Fruit fly (Drosophila melanogaster): ENCODE results near the gene CG12003.

CG12003 gene

dm6 chr3L:1546349-1547116 lies 18.7 kb upstream of the CG12003 start:
- TF ChIP-seq chm (GFP tag; IDR thresholded peaks at IDR 0.05) (0 out of 2 replicates have a peak, but pooled peaks have one; percentile 8), rib (GFP tag; IDR thresholded peaks at IDR 0.05) (peak; percentile 50; the same call in 1 of the 2 replicates), pros (GFP tag; optimal IDR thresholded peaks at IDR 0.05) (peak; percentile 79), D (optimal IDR thresholded peaks at IDR 0.05) (peak; percentile 58), D (GFP tag; optimal IDR thresholded peaks at IDR 0.05) (no peak), CG1792 (GFP tag; optimal IDR thresholded peaks at IDR 0.05) (peak; percentile 12), sens-2 (GFP tag; IDR thresholded peaks at IDR 0.05) (0 out of 2 replicates have a peak, but pooled peaks have one; percentile 5), Ravus (GFP tag; IDR thresholded peaks at IDR 0.05) (no peak), row (GFP tag; IDR thresholded peaks at IDR 0.05) (0 out of 3 replicates have a peak, but pooled peaks have one; percentile 15), crol (GFP tag; IDR thresholded peaks at IDR 0.05) (peak; percentile 66; the same call in 1 of the 2 replicates), Trl (optimal IDR thresholded peaks at IDR 0.05) (peak; percentile 82 to 86), Trl (GFP tag; optimal IDR thresholded peaks at IDR 0.05) (peak; percentile 17), CG6813 (GFP tag; optimal IDR thresholded peaks at IDR 0.05) (peak; percentile 18), CG1603 (tag; optimal IDR thresholded peaks at IDR 0.05) (no peak), Xrp1 (GFP tag; IDR thresholded peaks at IDR 0.05) (no peak), Eip74EF (GFP tag; optimal IDR thresholded peaks at IDR 0.05) (no peak), CG10462 (GFP tag; optimal IDR thresholded peaks at IDR 0.05) (peak; percentile 18), sens (GFP tag) (peak; percentile 82), CG13424 (tag; optimal IDR thresholded peaks at IDR 0.05) (peak; percentile 27), CG9876 (GFP tag; optimal IDR thresholded peaks at IDR 0.05) (no peak), Med (GFP tag) (peak; percentile 75), CG10979 (tag; optimal IDR thresholded peaks at IDR 0.05) (peak; percentile 19), CG10565 (GFP tag; optimal IDR thresholded peaks at IDR 0.05) (no peak), BtbVII (GFP tag; optimal IDR thresholded peaks at IDR 0.05) (no peak), p53 (GFP tag; optimal IDR thresholded peaks at IDR 0.05) (peak; percentile 95), dm (GFP tag; optimal IDR thresholded peaks at IDR 0.05) (peak; percentile 42), her (GFP tag; optimal IDR thresholded peaks at IDR 0.05) (no peak), gcm (GFP tag; optimal IDR thresholded peaks at IDR 0.05) (peak; percentile 40), sug (tag; optimal IDR thresholded peaks at IDR 0.05) (peak; percentile 5), bsh (GFP tag; optimal IDR thresholded peaks at IDR 0.05) (peak in 1 of 2 experiments; percentile 47), Ssrp (tag; optimal IDR thresholded peaks at IDR 0.05) (no peak), vvl (GFP tag; IDR thresholded peaks at IDR 0.05) (0 out of 2 replicates have a peak, but pooled peaks have one; percentile 21), MTF-1 (GFP tag; optimal IDR thresholded peaks at IDR 0.05; ENCODE audit: borderline replicate concordance) (peak; percentile 7), CTCF (GFP tag; optimal IDR thresholded peaks at IDR 0.05) (peak; percentile 29), nom (GFP tag; optimal IDR thresholded peaks at IDR 0.05) (peak; percentile 71), trem (tag; optimal IDR thresholded peaks at IDR 0.05) (no peak), CG2712 (tag; optimal IDR thresholded peaks at IDR 0.05) (peak; percentile 21), HHEX (GFP tag; optimal IDR thresholded peaks at IDR 0.05) (no peak), CG4360 (GFP tag; IDR thresholded peaks at IDR 0.05) (0 out of 2 replicates have a peak, but pooled peaks have one; percentile 22), YL-1 (GFP tag; optimal IDR thresholded peaks at IDR 0.05) (peak; percentile 35), crp (GFP tag; optimal IDR thresholded peaks at IDR 0.05) (peak in 1 of 2 experiments; percentile 78), zen2 (GFP tag; IDR thresholded peaks at IDR 0.05; ENCODE audit: partially characterized antibody) (peak; percentile 63; the same call in 1 of the 3 replicates), wdn (GFP tag; IDR thresholded peaks at IDR 0.05) (no peak), pfk (GFP tag; optimal IDR thresholded peaks at IDR 0.05) (peak; percentile 27), Vsx1 (GFP tag; optimal IDR thresholded peaks at IDR 0.05) (peak; percentile 72), shn (GFP tag; optimal IDR thresholded peaks at IDR 0.05) (peak; percentile 42), jumu (GFP tag; optimal IDR thresholded peaks at IDR 0.05) (peak; percentile 9), Meics (GFP tag; optimal IDR thresholded peaks at IDR 0.05) (peak; percentile 40), Stat92E (GFP tag; optimal IDR thresholded peaks at IDR 0.05) (peak in 1 of 3 experiments; percentile 22)

Measured in whole organism, embryonic.